Worm (Caenorhabditis elegans): ENCODE data around the gene dlc-1.

The dlc-1 gene

ce11 chrIII:6463679-6464078 is at the start of gene dlc-1:
TSS of gene dlc-1 (minus strand) at chrIII:6463779.
- TF ChIP-seq ama-1 (optimal IDR thresholded peaks at IDR 0.05) (no peak), nhr-67 (tag; optimal IDR thresholded peaks at IDR 0.05) (no peak), ceh-9 (tag; optimal IDR thresholded peaks at IDR 0.05) (no peak), snpc-4 (tag; optimal IDR thresholded peaks at IDR 0.05) (no peak), nhr-28 (tag; optimal IDR thresholded peaks at IDR 0.05) (no peak), mml-1 (tag; optimal IDR thresholded peaks at IDR 0.05) (no peak), fkh-2 (tag; optimal IDR thresholded peaks at IDR 0.05) (no peak), unc-39 (tag; optimal IDR thresholded peaks at IDR 0.05) (no peak), nhr-25 (tag; optimal IDR thresholded peaks at IDR 0.05) (no peak), mdl-1 (tag; optimal IDR thresholded peaks at IDR 0.05) (no peak), lin-39 (tag; optimal IDR thresholded peaks at IDR 0.05) (no peak), lin-15B (tag; optimal IDR thresholded peaks at IDR 0.05) (no peak), jun-1 (tag; optimal IDR thresholded peaks at IDR 0.05) (no peak), hmg-11 (tag; optimal IDR thresholded peaks at IDR 0.05) (no peak), sea-2 (GFP tag; optimal IDR thresholded peaks at IDR 0.05) (no peak), lsy-12 (tag; optimal IDR thresholded peaks at IDR 0.05) (no peak), egl-5 (tag; optimal IDR thresholded peaks at IDR 0.05) (no peak), elt-2 (tag; optimal IDR thresholded peaks at IDR 0.05) (no peak)

- TF ChIP-seq elt-3 (tag; optimal IDR thresholded peaks at IDR 0.05), result no peak
- no peak for TF ChIP-seq nhr-11 (tag; optimal IDR thresholded peaks at IDR 0.05)
- peak; percentile 51 for TF ChIP-seq nhr-43 (tag; optimal IDR thresholded peaks at IDR 0.05; ENCODE audit: poor library complexity, severe bottlenecking)
- TF ChIP-seq mml-1 (tag; optimal IDR thresholded peaks at IDR 0.05), result no peak
- TF ChIP-seq elt-2 (tag; optimal IDR thresholded peaks at IDR 0.05), result peak; percentile 11
- no peak for TF ChIP-seq fkh-2 (tag; optimal IDR thresholded peaks at IDR 0.05)
Measured at ce11 chrIII:6509301-6509700, 45.7 kb upstream of the dlc-1 start.

- TF ChIP-seq nhr-11 (tag; optimal IDR thresholded peaks at IDR 0.05), result no peak
- TF ChIP-seq nhr-43 (tag; optimal IDR thresholded peaks at IDR 0.05; ENCODE audit: poor library complexity, severe bottlenecking), result peak; percentile 76
Measured at ce11 chrIII:6508327-6508726, 44.7 kb upstream of the dlc-1 start.

ce11 chrIII:6507832-6508231 is 44.3 kb upstream of the dlc-1 start, which contains the start of gene F23F12.12:
TSS of gene F23F12.12 (plus strand) at chrIII:6508132.
- TF ChIP-seq snpc-4 (tag; optimal IDR thresholded peaks at IDR 0.05) (no peak), skn-1 (tag; optimal IDR thresholded peaks at IDR 0.05) (no peak), nhr-76 (tag; optimal IDR thresholded peaks at IDR 0.05) (no peak), egl-27 (tag; optimal IDR thresholded peaks at IDR 0.05) (no peak), sea-2 (GFP tag; optimal IDR thresholded peaks at IDR 0.05) (no peak), elt-2 (tag; optimal IDR thresholded peaks at IDR 0.05) (no peak), nfya-1 (tag; optimal IDR thresholded peaks at IDR 0.05; ENCODE audit: insufficient read depth) (no peak), nhr-237 (tag; optimal IDR thresholded peaks at IDR 0.05) (no peak), jun-1 (tag; optimal IDR thresholded peaks at IDR 0.05) (no peak), aly-2 (tag; optimal IDR thresholded peaks at IDR 0.05) (no peak), ZK546.5 (tag; optimal IDR thresholded peaks at IDR 0.05) (no peak), pqm-1 (tag; optimal IDR thresholded peaks at IDR 0.05) (no peak), lin-39 (tag; optimal IDR thresholded peaks at IDR 0.05) (no peak), unc-39 (tag; optimal IDR thresholded peaks at IDR 0.05) (no peak), mdl-1 (tag; optimal IDR thresholded peaks at IDR 0.05) (no peak), ztf-11 (tag; optimal IDR thresholded peaks at IDR 0.05) (no peak)

- TF ChIP-seq pqm-1 (tag; optimal IDR thresholded peaks at IDR 0.05) (peak; percentile 21), hmg-11 (tag; optimal IDR thresholded peaks at IDR 0.05) (no peak), nfya-1 (tag; optimal IDR thresholded peaks at IDR 0.05; ENCODE audit: insufficient read depth) (peak; percentile 53), elt-2 (tag; optimal IDR thresholded peaks at IDR 0.05) (peak; percentile 56), ztf-11 (tag; optimal IDR thresholded peaks at IDR 0.05) (no peak)
Measured at ce11 chrIII:6500032-6500564, 36.5 kb upstream of the dlc-1 start, which contains the start of gene F23F12.3. TSS of gene F23F12.3 (plus strand) at chrIII:6500514.

ce11 chrIII:6499102-6499501 is 35.5 kb upstream of the dlc-1 start:
- no peak for TF ChIP-seq ceh-9 (tag; optimal IDR thresholded peaks at IDR 0.05)
- no peak for TF ChIP-seq nhr-76 (tag; optimal IDR thresholded peaks at IDR 0.05)
- no peak for TF ChIP-seq elt-2 (tag; optimal IDR thresholded peaks at IDR 0.05)
- no peak for TF ChIP-seq tbx-2 (tag; optimal IDR thresholded peaks at IDR 0.05)
- TF ChIP-seq hmg-11 (tag; optimal IDR thresholded peaks at IDR 0.05), result no peak
- no peak for TF ChIP-seq nhr-11 (tag; optimal IDR thresholded peaks at IDR 0.05)
- TF ChIP-seq aly-2 (tag; optimal IDR thresholded peaks at IDR 0.05), result no peak
- no peak for TF ChIP-seq fkh-2 (tag; optimal IDR thresholded peaks at IDR 0.05)
- TF ChIP-seq zag-1 (tag; optimal IDR thresholded peaks at IDR 0.05), result no peak

Data from whole organism, L3 larva.